Fruit fly (Drosophila melanogaster) whole organism, adult: Measurements from ENCODE around the gene CG34337.

Experiments used
- CG11617 ChIP-seq: fragments of 200-800 bp; sonication (Bioruptor generic); optimal IDR thresholded peaks from 2 replicates; lab custom pipeline; 2017; ENCODE audit warnings: mild to moderate bottlenecking, missing biosample characterization, missing genetic modification reagents, missing genetic modification characterization
- CG12768 ChIP-seq: fragments of 200-800 bp; sonication (Bioruptor generic); optimal IDR thresholded peaks from 2 replicates; lab custom pipeline; 2017; ENCODE audit warnings: missing biosample characterization, missing genetic modification characterization, mild to moderate bottlenecking, moderate library complexity, missing genetic modification reagents
- CG14711 ChIP-seq: fragments of 200-800 bp; sonication (Bioruptor generic); optimal IDR thresholded peaks from 2 replicates; lab custom pipeline; 2018; ENCODE audit warnings: missing biosample characterization, mild to moderate bottlenecking, missing genetic modification characterization, moderate library complexity
- CG1620 ChIP-seq: fragments of 200-800 bp; sonication (Bioruptor generic); optimal IDR thresholded peaks from 2 replicates; lab custom pipeline; 2016; ENCODE audit warnings: missing biosample characterization, missing genetic modification characterization
- CG33017 ChIP-seq: fragments of 200-800 bp; sonication (Bioruptor generic); optimal IDR thresholded peaks from 2 replicates; lab custom pipeline; 2018; ENCODE audit warnings: missing biosample characterization, mild to moderate bottlenecking, missing genetic modification characterization, moderate library complexity
- CG5204 ChIP-seq: fragments of 200-800 bp; sonication (Bioruptor generic); optimal IDR thresholded peaks from 2 replicates; lab custom pipeline; 2016; ENCODE audit warnings: missing biosample characterization, missing genetic modification characterization
- CG7045 ChIP-seq: fragments of 200-800 bp; sonication (Bioruptor generic); optimal IDR thresholded peaks from 2 replicates; lab custom pipeline; 2017; ENCODE audit warnings: missing biosample characterization, mild to moderate bottlenecking, missing genetic modification characterization
- CG7101 ChIP-seq: fragments of 200-800 bp; sonication (Bioruptor generic); optimal IDR thresholded peaks from 2 replicates; lab custom pipeline; 2018; ENCODE audit warnings: missing biosample characterization, mild to moderate bottlenecking, missing genetic modification characterization, moderate library complexity
- Clk ChIP-seq: fragments of 200-800 bp; sonication (Bioruptor generic); optimal IDR thresholded peaks from 2 replicates; lab custom pipeline; 2017; ENCODE audit warnings: missing biosample characterization, missing genetic modification characterization
- Crg-1 ChIP-seq: fragments of 200-800 bp; sonication (Bioruptor generic); optimal IDR thresholded peaks from 2 replicates; lab custom pipeline; 2016; ENCODE audit warnings: missing biosample characterization, missing genetic modification characterization
- Hr96 ChIP-seq: fragments of 200-800 bp; sonication (Bioruptor generic); optimal IDR thresholded peaks from 2 replicates; lab custom pipeline; 2016; ENCODE audit warnings: missing biosample characterization, missing genetic modification characterization
- Mnt ChIP-seq: fragments of 200-800 bp; sonication (Bioruptor generic); optimal IDR thresholded peaks from 2 replicates; lab custom pipeline; 2016; ENCODE audit warnings: missing biosample characterization, mild to moderate bottlenecking, missing genetic modification characterization
- bab1 ChIP-seq: fragments of 200-800 bp; sonication (Bioruptor generic); optimal IDR thresholded peaks from 3 replicates; lab custom pipeline; 2019; ENCODE audit warnings: missing biosample characterization, mild to moderate bottlenecking, missing genetic modification characterization, moderate library complexity
- cic ChIP-seq: fragments of 200-800 bp; sonication (Bioruptor generic); optimal IDR thresholded peaks from 2 replicates; lab custom pipeline; 2017; ENCODE audit warnings: missing biosample characterization, mild to moderate bottlenecking, missing genetic modification characterization, moderate library complexity
- cnc ChIP-seq, 2 experiments: fragments of >200 bp; optimal IDR thresholded peaks; 2 replicates each; lab custom pipeline; 2017
- kay ChIP-seq: fragments of 200-800 bp; sonication (Bioruptor generic); peaks from one replicate; lab custom pipeline; 2016; ENCODE audit warnings: missing biosample characterization, missing genetic modification characterization, borderline replicate concordance
- ovo ChIP-seq: fragments of 200-800 bp; sonication (Bioruptor generic); optimal IDR thresholded peaks from 2 replicates; lab custom pipeline; 2016; ENCODE audit warnings: missing biosample characterization, missing genetic modification characterization
- pad ChIP-seq: fragments of 200-800 bp; sonication (Bioruptor generic); optimal IDR thresholded peaks from 3 replicates; lab custom pipeline; 2017; ENCODE audit warnings: missing biosample characterization, missing genetic modification characterization, mild to moderate bottlenecking, moderate library complexity, missing genetic modification reagents
- tj ChIP-seq: fragments of 200-800 bp; sonication (Bioruptor generic); optimal IDR thresholded peaks from 3 replicates; lab custom pipeline; 2017; ENCODE audit warnings: missing biosample characterization, mild to moderate bottlenecking, missing genetic modification characterization, moderate library complexity
- toe ChIP-seq: fragments of 200-800 bp; sonication (Bioruptor generic); optimal IDR thresholded peaks from 2 replicates; lab custom pipeline; 2016; ENCODE audit warnings: missing biosample characterization, missing genetic modification characterization

CG34337 gene

dm6 chrX:7453236-7453635, 36.2 kb downstream of the CG34337 start, which contains the start of gene CG43198:
Gene CG43198, minus strand, starts transcription at chrX:7453336.
- TF ChIP-seq CG7101 (tag; lab: Kevin White, UChicago) (no peak), CG12768 (GFP tag; lab: Kevin White, UChicago) (no peak), Crg-1 (GFP tag; lab: Kevin White, UChicago) (no peak), tj (GFP tag; lab: Kevin White, UChicago) (no peak), Mnt (GFP tag; lab: Kevin White, UChicago) (no peak), toe (GFP tag; lab: Kevin White, UChicago) (no peak), cic (GFP tag; lab: Kevin White, UChicago) (no peak), kay (GFP tag; lab: Kevin White, UChicago) (no peak), Clk (GFP tag; lab: Kevin White, UChicago) (no peak), bab1 (GFP tag; lab: Kevin White, UChicago) (no peak), CG7045 (no peak), Hr96 (GFP tag; lab: Kevin White, UChicago) (no peak), ovo (no peak), CG5204 (GFP tag; lab: Kevin White, UChicago) (no peak), cnc (optimal IDR thresholded peaks at IDR 0.05; lab: Kevin White, UChicago) (no peak), CG33017 (tag; lab: Kevin White, UChicago) (no peak), pad (GFP tag; lab: Kevin White, UChicago) (no peak), CG11617 (GFP tag; lab: Kevin White, UChicago) (no peak)

DNA sequence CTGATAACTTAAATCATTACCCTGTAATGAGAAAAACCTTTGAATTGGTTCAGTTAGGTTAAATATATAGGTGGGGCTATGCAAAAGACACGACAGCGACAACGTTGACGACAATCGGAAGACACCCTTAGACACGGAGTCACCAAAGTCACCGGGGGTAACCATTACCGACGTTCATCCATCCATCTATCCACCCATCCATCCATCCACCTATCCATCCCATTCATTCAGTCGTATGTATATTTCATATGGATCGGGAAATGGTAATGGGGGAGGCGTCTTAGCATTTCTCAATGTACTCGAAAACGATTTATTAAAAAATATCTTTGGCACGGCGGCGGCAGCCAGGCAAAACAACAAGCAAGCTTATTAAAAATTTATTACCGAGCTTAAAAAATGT, 45.0 kb downstream of the CG34337 start:
- no peak for TF ChIP-seq bab1 (GFP tag; lab: Kevin White, UChicago)
- TF ChIP-seq ovo: no peak
- no peak for TF ChIP-seq CG7045
- no peak for TF ChIP-seq Mnt (GFP tag; lab: Kevin White, UChicago)
- no peak for TF ChIP-seq CG1620
- TF ChIP-seq CG11617 (GFP tag; lab: Kevin White, UChicago): no peak
- TF ChIP-seq CG14711 (tag; lab: Kevin White, UChicago): no peak
- TF ChIP-seq pad (GFP tag; lab: Kevin White, UChicago): no peak
- TF ChIP-seq CG7101 (tag; lab: Kevin White, UChicago): no peak
- TF ChIP-seq kay (GFP tag; lab: Kevin White, UChicago): no peak
- TF ChIP-seq Clk (GFP tag; lab: Kevin White, UChicago): no peak
- TF ChIP-seq cnc (optimal IDR thresholded peaks at IDR 0.05; lab: Kevin White, UChicago): no peak
- no peak for TF ChIP-seq CG33017 (tag; lab: Kevin White, UChicago)

DNA sequence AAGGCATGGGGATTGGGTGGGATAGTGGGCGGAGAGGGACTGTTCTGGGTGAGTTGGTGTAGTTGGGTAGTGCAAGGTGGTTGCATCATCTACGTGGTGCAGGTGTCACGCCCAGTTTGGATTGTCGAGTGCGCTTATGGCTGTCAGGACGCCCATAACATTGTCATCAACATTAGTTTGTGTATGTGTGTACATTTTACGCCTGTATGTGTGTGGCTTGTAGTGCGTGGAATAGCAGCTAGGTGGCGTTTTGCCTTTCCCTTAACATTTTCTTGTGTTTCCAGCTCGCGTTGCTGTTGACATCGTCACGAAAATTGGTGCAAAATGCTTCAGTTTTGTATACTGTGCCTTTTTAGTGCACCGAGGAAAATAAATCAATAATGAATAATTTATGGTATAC, 49.3 kb downstream of the CG34337 start:
- TF ChIP-seq toe (GFP tag; lab: Kevin White, UChicago): no peak
- TF ChIP-seq CG12768 (GFP tag; lab: Kevin White, UChicago): no peak
